Worm (Caenorhabditis elegans) whole organism, L1 larva: Measurements from ENCODE around the gene F08H9.3.
"Not testable (repeated sequence)": the region's sequence is repeated elsewhere in the genome, so short reads cannot be mapped to it uniquely, and the experiment has no call there.

Experiments used
- C34B4.2 ChIP-seq: sonication (generic microtip); optimal IDR thresholded peaks from 2 replicates; lab custom pipeline; 2017; ENCODE audit warnings: mild to moderate bottlenecking, missing genetic modification characterization, missing compliant biosample characterization
- F16B12.6 ChIP-seq: fragments of 150-350 bp; optimal IDR thresholded peaks from 2 replicates; lab custom pipeline; 2014; ENCODE audit warnings: missing biosample characterization, missing genetic modification characterization
- Y116A8C.19 ChIP-seq: sonication (generic microtip); optimal IDR thresholded peaks from 2 replicates; lab custom pipeline; 2016; ENCODE audit warnings: missing compliant biosample characterization, missing genetic modification characterization, borderline replicate concordance
- aha-1 ChIP-seq: fragments of 150-350 bp; optimal IDR thresholded peaks from 2 replicates; lab custom pipeline; 2014; ENCODE audit warnings: missing biosample characterization, missing genetic modification characterization
- aly-2 ChIP-seq: fragments of 150-350 bp; optimal IDR thresholded peaks from 2 replicates; lab custom pipeline; 2014; ENCODE audit warnings: missing biosample characterization, missing genetic modification characterization
- ama-1 ChIP-seq: fragments of 150-350 bp; optimal IDR thresholded peaks from 2 replicates; lab custom pipeline; 2014
- blmp-1 ChIP-seq: fragments of 150-350 bp; optimal IDR thresholded peaks from 2 replicates; lab custom pipeline; 2014; ENCODE audit warnings: missing biosample characterization, missing genetic modification characterization
- ceh-63 ChIP-seq: fragments of 200-800 bp; sonication (Bioruptor generic); optimal IDR thresholded peaks from 2 replicates; lab custom pipeline; 2018; ENCODE audit warnings: mild to moderate bottlenecking, missing genetic modification characterization, missing compliant biosample characterization
- ceh-8 ChIP-seq: fragments of 200-800 bp; sonication (Bioruptor generic); optimal IDR thresholded peaks from 2 replicates; lab custom pipeline; 2018; ENCODE audit warnings: mild to moderate bottlenecking, missing genetic modification characterization, moderate library complexity, missing compliant biosample characterization
- ceh-82 ChIP-seq, 3 experiments: fragments of 150-350 bp in 1 of 3; sonication (generic microtip) in 2 of 3; optimal IDR thresholded peaks; 2 replicates each; lab custom pipeline; 2014 to 2017; ENCODE audit warnings: missing biosample characterization in 3 of 3, missing genetic modification characterization in 3 of 3
- ceh-90 ChIP-seq: sonication (generic microtip); optimal IDR thresholded peaks from 2 replicates; lab custom pipeline; 2016; ENCODE audit warnings: missing genetic modification characterization, missing compliant biosample characterization
- ces-1 ChIP-seq: fragments of 150-350 bp; optimal IDR thresholded peaks from 2 replicates; lab custom pipeline; 2014; ENCODE audit warnings: missing biosample characterization, missing genetic modification reagents, missing genetic modification characterization
- dpl-1 ChIP-seq, 3 experiments: fragments of 150-350 bp in 2 of 3; sonication (generic microtip) in 1 of 3; optimal IDR thresholded peaks; 2 replicates each; lab custom pipeline; 2014 to 2017; ENCODE audit warnings: missing biosample characterization in 3 of 3, missing genetic modification characterization in 3 of 3, missing genetic modification reagents in 3 of 3
- dsc-1 ChIP-seq: sonication (generic microtip); optimal IDR thresholded peaks from 2 replicates; lab custom pipeline; 2016; ENCODE audit warnings: mild to moderate bottlenecking, missing genetic modification characterization, missing compliant biosample characterization
- efl-1 ChIP-seq, 4 experiments: fragments of 150-350 bp; optimal IDR thresholded peaks in 3 of 4; peaks in 1 of 4; 1 replicate in 1 of 4; 2 replicates in 3 of 4; lab custom pipeline; 2014; ENCODE audit warnings: missing biosample characterization in 2 of 4, missing genetic modification characterization in 2 of 4, missing genetic modification reagents in 2 of 4
- efl-3 ChIP-seq: fragments of 200-800 bp; sonication (Bioruptor generic); optimal IDR thresholded peaks from 2 replicates; lab custom pipeline; 2018; ENCODE audit warnings: mild to moderate bottlenecking, missing genetic modification characterization, missing compliant biosample characterization
- elt-2 ChIP-seq: sonication (generic microtip); optimal IDR thresholded peaks from 2 replicates; lab custom pipeline; 2016; ENCODE audit warnings: missing genetic modification characterization, mild to moderate bottlenecking, inconsistent platforms, missing compliant biosample characterization, missing genetic modification reagents
- elt-3 ChIP-seq, 6 experiments: fragments of 150-350 bp in 1 of 6; sonication (generic microtip); optimal IDR thresholded peaks; 2 replicates each; lab custom pipeline; 2017 to 2018; ENCODE audit warnings: missing biosample characterization in 6 of 6, missing genetic modification characterization in 6 of 6, inconsistent platforms in 1 of 6
- ets-5 ChIP-seq: fragments of 200-800 bp; sonication (Bioruptor generic); IDR thresholded peaks from 2 replicates; pipeline ENCODE4 v1.3.6; 2022; ENCODE audit warnings: missing genetic modification characterization, missing compliant biosample characterization
- fkh-10 ChIP-seq: sonication (generic microtip); optimal IDR thresholded peaks from 2 replicates; lab custom pipeline; 2017; ENCODE audit warnings: missing biosample characterization, missing genetic modification reagents, missing genetic modification characterization
- fkh-4 ChIP-seq: sonication (generic microtip); optimal IDR thresholded peaks from 2 replicates; lab custom pipeline; 2016; ENCODE audit warnings: missing compliant biosample characterization, missing genetic modification characterization, borderline replicate concordance
- fkh-8 ChIP-seq: sonication (generic microtip); optimal IDR thresholded peaks from 2 replicates; lab custom pipeline; 2016; ENCODE audit warnings: mild to moderate bottlenecking, missing genetic modification characterization, missing compliant biosample characterization
- fos-1 ChIP-seq: fragments of 150-350 bp; optimal IDR thresholded peaks from 2 replicates; lab custom pipeline; 2014; ENCODE audit warnings: missing biosample characterization, missing genetic modification characterization
- isw-1 ChIP-seq: fragments of 200-800 bp; sonication (Bioruptor generic); IDR thresholded peaks from 2 replicates; pipeline ENCODE4 v1.3.6; 2022; ENCODE audit warnings: missing genetic modification characterization, missing compliant biosample characterization
- lsy-2 ChIP-seq, 2 experiments: fragments of 150-350 bp; optimal IDR thresholded peaks; 2 replicates each; lab custom pipeline; 2014; ENCODE audit warnings: missing biosample characterization in 2 of 2, missing genetic modification characterization in 2 of 2
- mab-9 ChIP-seq: fragments of 200-800 bp; sonication (Bioruptor generic); IDR thresholded peaks from 2 replicates; pipeline ENCODE4 v1.3.6; 2022; ENCODE audit warnings: missing genetic modification reagents, missing genetic modification characterization, missing compliant biosample characterization
- mep-1 ChIP-seq: fragments of 150-350 bp; optimal IDR thresholded peaks from 2 replicates; lab custom pipeline; 2014; ENCODE audit warnings: missing biosample characterization, missing genetic modification characterization
- nhr-12 ChIP-seq: sonication (generic microtip); optimal IDR thresholded peaks from 2 replicates; lab custom pipeline; 2017; ENCODE audit warnings: missing biosample characterization, missing genetic modification characterization
- nhr-20 ChIP-seq: sonication (generic microtip); optimal IDR thresholded peaks from 2 replicates; lab custom pipeline; 2016; ENCODE audit warnings: mild to moderate bottlenecking, missing genetic modification characterization, missing compliant biosample characterization
- nhr-237 ChIP-seq: fragments of 150-350 bp; optimal IDR thresholded peaks from 2 replicates; lab custom pipeline; 2014; ENCODE audit warnings: missing biosample characterization, missing genetic modification characterization
- nhr-28 ChIP-seq: fragments of 150-350 bp; optimal IDR thresholded peaks from 2 replicates; lab custom pipeline; 2014; ENCODE audit warnings: missing biosample characterization, missing genetic modification characterization
- nhr-47 ChIP-seq: sonication (generic microtip); optimal IDR thresholded peaks from 2 replicates; lab custom pipeline; 2016; ENCODE audit warnings: mild to moderate bottlenecking, missing genetic modification characterization, moderate library complexity, missing compliant biosample characterization
- nhr-71 ChIP-seq: sonication (generic microtip); optimal IDR thresholded peaks from 2 replicates; lab custom pipeline; 2016; ENCODE audit warnings: mild to moderate bottlenecking, missing genetic modification characterization, moderate library complexity, missing compliant biosample characterization
- nhr-90 ChIP-seq: sonication (generic microtip); optimal IDR thresholded peaks from 2 replicates; lab custom pipeline; 2016; ENCODE audit warnings: mild to moderate bottlenecking, missing genetic modification characterization, missing compliant biosample characterization; ENCODE audit not compliant: poor library complexity
- pax-3 ChIP-seq: fragments of 200-800 bp; sonication (Bioruptor generic); optimal IDR thresholded peaks from 2 replicates; lab custom pipeline; 2018; ENCODE audit warnings: mild to moderate bottlenecking, missing genetic modification characterization, moderate library complexity, missing compliant biosample characterization
- pqm-1 ChIP-seq: sonication (generic microtip); optimal IDR thresholded peaks from 3 replicates; lab custom pipeline; 2017; ENCODE audit warnings: missing biosample characterization, missing genetic modification characterization
- rnt-1 ChIP-seq: sonication (generic microtip); optimal IDR thresholded peaks from 2 replicates; lab custom pipeline; 2016; ENCODE audit warnings: mild to moderate bottlenecking, missing genetic modification characterization, moderate library complexity, missing compliant biosample characterization
- snpc-4 ChIP-seq: fragments of 150-350 bp; optimal IDR thresholded peaks from 2 replicates; lab custom pipeline; 2014; ENCODE audit warnings: missing biosample characterization, missing genetic modification characterization
- snu-23 ChIP-seq: sonication (generic microtip); optimal IDR thresholded peaks from 2 replicates; lab custom pipeline; 2016; ENCODE audit warnings: missing genetic modification characterization, missing compliant biosample characterization
- sox-4 ChIP-seq: sonication (generic microtip); optimal IDR thresholded peaks from 2 replicates; lab custom pipeline; 2016; ENCODE audit warnings: missing genetic modification characterization, missing compliant biosample characterization
- sup-37 ChIP-seq: fragments of 200-800 bp; sonication (Bioruptor generic); optimal IDR thresholded peaks from 2 replicates; lab custom pipeline; 2018; ENCODE audit warnings: mild to moderate bottlenecking, missing genetic modification characterization, missing compliant biosample characterization
- swsn-7 ChIP-seq: sonication (generic microtip); optimal IDR thresholded peaks from 2 replicates; lab custom pipeline; 2016; ENCODE audit warnings: missing genetic modification characterization, missing compliant biosample characterization
- tbx-2 ChIP-seq: sonication (generic microtip); optimal IDR thresholded peaks from 2 replicates; lab custom pipeline; 2016; ENCODE audit warnings: missing genetic modification characterization, missing compliant biosample characterization
- tlp-1 ChIP-seq: fragments of 150-350 bp; optimal IDR thresholded peaks from 2 replicates; lab custom pipeline; 2014; ENCODE audit warnings: missing biosample characterization, missing genetic modification characterization
- unc-30 ChIP-seq: sonication (generic microtip); optimal IDR thresholded peaks from 2 replicates; lab custom pipeline; 2017; ENCODE audit warnings: missing biosample characterization, missing genetic modification characterization
- unc-62 ChIP-seq: fragments of 150-350 bp; optimal IDR thresholded peaks from 2 replicates; lab custom pipeline; 2014; ENCODE audit warnings: missing biosample characterization, missing genetic modification reagents, missing genetic modification characterization
- unc-86 ChIP-seq: sonication (generic microtip); optimal IDR thresholded peaks from 2 replicates; lab custom pipeline; 2016; ENCODE audit warnings: missing genetic modification characterization, missing compliant biosample characterization
- unc-98 ChIP-seq: fragments of 200-800 bp; sonication (Bioruptor generic); IDR thresholded peaks from 2 replicates; pipeline ENCODE4 v1.3.6; 2022; ENCODE audit warnings: missing genetic modification characterization, missing compliant biosample characterization
- ztf-11 ChIP-seq, 2 experiments: sonication (generic microtip); optimal IDR thresholded peaks; 2 replicates each; lab custom pipeline; 2016 to 2017; ENCODE audit warnings: missing genetic modification characterization in 2 of 2, missing biosample characterization in 1 of 2, missing compliant biosample characterization in 1 of 2
- ztf-4 ChIP-seq: fragments of 150-350 bp; optimal IDR thresholded peaks from 2 replicates; lab custom pipeline; 2014; ENCODE audit warnings: missing biosample characterization, missing genetic modification characterization

Gene F08H9.3

ce11 chrV:14463087-14463486, at the start of gene F08H9.3:
Gene F08H9.3 (minus strand): TSS chrV:14463338.
- TF ChIP-seq snpc-4 (tag; lab: Kevin White, UChicago) (peak; percentile 86), nhr-90 (tag; lab: Kevin White, UChicago) (peak; percentile 26), nhr-71 (tag; lab: Kevin White, UChicago) (peak; percentile 16), nhr-20 (tag; lab: Kevin White, UChicago) (peak; percentile 9), elt-2 (tag; lab: Kevin White, UChicago) (peak; percentile 85), efl-1 (GFP tag; optimal IDR thresholded peaks at IDR 0.05 in 1 of 2; lab: Kevin White, UChicago) (peak in 1 of 2 experiments; percentile 84)
- TF ChIP-seq efl-1 (optimal IDR thresholded peaks at IDR 0.05; lab: Kevin White, UChicago) = not testable (repeated sequence)

- TF ChIP-seq mab-9 (no peak), ceh-8 (no peak), lsy-2 (tag; optimal IDR thresholded peaks at IDR 0.05; lab: Kevin White, UChicago) (peak in 1 of 2 experiments; percentile 43), nhr-20 (tag; lab: Kevin White, UChicago) (peak; percentile 50), mep-1 (tag; lab: Kevin White, UChicago) (peak; percentile 42), ceh-90 (tag; lab: Kevin White, UChicago) (no peak), ets-5 (GFP tag; lab: Robert Waterston, UW) (no peak), snpc-4 (tag; lab: Kevin White, UChicago) (no peak), unc-30 (tag; lab: Kevin White, UChicago) (no peak), nhr-28 (tag; lab: Kevin White, UChicago) (no peak), swsn-7 (tag; lab: Kevin White, UChicago) (no peak), fos-1 (tag; lab: Kevin White, UChicago) (no peak), ces-1 (GFP tag; lab: Kevin White, UChicago) (no peak), dsc-1 (tag; lab: Kevin White, UChicago) (no peak), dpl-1 (GFP tag; optimal IDR thresholded peaks at IDR 0.05; lab: Kevin White, UChicago) (no peak), ztf-4 (tag; lab: Kevin White, UChicago) (no peak), snu-23 (GFP tag; lab: Kevin White, UChicago) (peak; percentile 51), fkh-4 (no peak), elt-2 (tag; lab: Kevin White, UChicago) (no peak), F16B12.6 (tag; lab: Kevin White, UChicago) (no peak), sup-37 (GFP tag; lab: Kevin White, UChicago) (no peak), nhr-71 (tag; lab: Kevin White, UChicago) (peak; percentile 25), sox-4 (no peak), pax-3 (no peak), efl-3 (GFP tag; lab: Kevin White, UChicago) (no peak), efl-1 (optimal IDR thresholded peaks at IDR 0.05; lab: Kevin White, UChicago) (peak; percentile 4 to 9), efl-1 (GFP tag; optimal IDR thresholded peaks at IDR 0.05 in 1 of 2; lab: Kevin White, UChicago) (peak in 1 of 2 experiments; percentile 4), fkh-10 (no peak), rnt-1 (tag; lab: Kevin White, UChicago) (no peak), tlp-1 (tag; lab: Kevin White, UChicago) (no peak), C34B4.2 (tag; lab: Kevin White, UChicago) (no peak), ztf-11 (tag; optimal IDR thresholded peaks at IDR 0.05; lab: Kevin White, UChicago) (no peak), isw-1 (GFP tag; lab: Robert Waterston, UW) (no peak), unc-98 (no peak), ceh-82 (tag; optimal IDR thresholded peaks at IDR 0.05; lab: Kevin White, UChicago) (no peak), unc-86 (no peak), aly-2 (tag; lab: Kevin White, UChicago) (no peak), ama-1 (no peak), elt-3 (tag; optimal IDR thresholded peaks at IDR 0.05; lab: Kevin White, UChicago) (peak in 4 of 6 experiments; percentile 12 to 87 (median 22)), fkh-8 (tag; lab: Kevin White, UChicago) (no peak), pqm-1 (tag; lab: Kevin White, UChicago) (no peak), nhr-47 (tag; lab: Kevin White, UChicago) (no peak), unc-62 (GFP tag; lab: Kevin White, UChicago) (no peak), aha-1 (tag; lab: Kevin White, UChicago) (no peak), blmp-1 (tag; lab: Kevin White, UChicago) (peak; percentile 99), ceh-63 (GFP tag; lab: Kevin White, UChicago) (no peak), tbx-2 (peak; percentile 42), nhr-237 (no peak), Y116A8C.19 (tag; lab: Kevin White, UChicago) (no peak), nhr-12 (tag; lab: Kevin White, UChicago) (no peak), nhr-90 (tag; lab: Kevin White, UChicago) (no peak)
These were observed 47.6 kb upstream of the F08H9.3 start, which contains the start of gene R02D5.9 for ce11 chrV:14510746-14511145. Gene R02D5.9 (minus strand): TSS chrV:14511123.
